Worm (Caenorhabditis elegans) whole organism, L1 larva: Measurements from ENCODE around the gene ttr-13.

Experiments
- Y116A8C.19 ChIP-seq: sonication (generic microtip); optimal IDR thresholded peaks from 2 replicates; lab custom pipeline; 2016; ENCODE audit warnings: missing compliant biosample characterization, missing genetic modification characterization, borderline replicate concordance
- aly-2 ChIP-seq: fragments of 150-350 bp; optimal IDR thresholded peaks from 2 replicates; lab custom pipeline; 2014; ENCODE audit warnings: missing biosample characterization, missing genetic modification characterization
- ces-1 ChIP-seq: fragments of 150-350 bp; optimal IDR thresholded peaks from 2 replicates; lab custom pipeline; 2014; ENCODE audit warnings: missing biosample characterization, missing genetic modification reagents, missing genetic modification characterization
- egl-27 ChIP-seq, 2 experiments: fragments of 150-350 bp in 1 of 2; sonication (generic microtip); optimal IDR thresholded peaks; 3 replicates each; lab custom pipeline; 2017 to 2018; ENCODE audit warnings: missing biosample characterization in 2 of 2, missing genetic modification characterization in 2 of 2, missing genetic modification reagents in 2 of 2
- fos-1 ChIP-seq: fragments of 150-350 bp; optimal IDR thresholded peaks from 2 replicates; lab custom pipeline; 2014; ENCODE audit warnings: missing biosample characterization, missing genetic modification characterization
- lin-15B ChIP-seq: fragments of 150-350 bp; sonication (generic microtip); optimal IDR thresholded peaks from 3 replicates; lab custom pipeline; 2014; ENCODE audit warnings: missing biosample characterization, missing genetic modification characterization
- nhr-11 ChIP-seq: fragments of 150-350 bp; optimal IDR thresholded peaks from 2 replicates; lab custom pipeline; 2014; ENCODE audit warnings: missing biosample characterization, missing genetic modification characterization

ce11 chrV:20623060-20623459, 13.7 kb downstream of the ttr-13 start, which contains the start of gene F46B3.8:
- TF ChIP-seq ces-1 (GFP tag; lab: Kevin White, UChicago) (no peak), nhr-11 (tag; lab: Kevin White, UChicago) (no peak), fos-1 (tag; lab: Kevin White, UChicago) (no peak), lin-15B (no peak), Y116A8C.19 (tag; lab: Kevin White, UChicago) (no peak), aly-2 (tag; lab: Kevin White, UChicago) (no peak), egl-27 (tag; optimal IDR thresholded peaks at IDR 0.05; lab: Kevin White, UChicago) (no peak)
